Worm (Caenorhabditis elegans) whole organism, midembryonic: ENCODE data around the gene R144.11.

Experiments used
- T22C8.4 ChIP-seq: fragments of 200-800 bp; sonication (Bioruptor generic); IDR thresholded peaks from 2 replicates; pipeline ENCODE4 v1.3.6; 2022; ENCODE audit warnings: missing genetic modification characterization, missing compliant biosample characterization
- cog-1 ChIP-seq: sonication (generic microtip); optimal IDR thresholded peaks from 2 replicates; lab custom pipeline; 2016; ENCODE audit warnings: missing genetic modification characterization, missing compliant biosample characterization
- flt-1 ChIP-seq: fragments of 200-800 bp; sonication (Bioruptor generic); IDR thresholded peaks from 2 replicates; pipeline ENCODE4 v1.3.6; 2022; ENCODE audit warnings: missing genetic modification characterization, missing compliant biosample characterization
- klf-2 ChIP-seq: fragments of 200-800 bp; sonication (Bioruptor generic); conservative IDR thresholded peaks from 2 replicates; pipeline ENCODE4 v1.3.6; 2022; ENCODE audit warnings: missing genetic modification reagents, missing genetic modification characterization, missing compliant biosample characterization
- med-1 ChIP-seq: sonication (generic microtip); optimal IDR thresholded peaks from 2 replicates; lab custom pipeline; 2017; ENCODE audit warnings: missing genetic modification characterization, mild to moderate bottlenecking, missing compliant biosample characterization, antibody characterized with exemption, missing genetic modification reagents; ENCODE audit not compliant: insufficient read depth
- ref-1 ChIP-seq: fragments of 200-800 bp; sonication (Bioruptor generic); conservative IDR thresholded peaks from 2 replicates; pipeline ENCODE4 v1.3.6; 2022; ENCODE audit warnings: missing genetic modification reagents, missing genetic modification characterization, missing compliant biosample characterization
- tab-1 ChIP-seq: fragments of 200-800 bp; sonication (Bioruptor generic); IDR thresholded peaks from 2 replicates; pipeline ENCODE4 v1.3.6; 2022; ENCODE audit warnings: missing genetic modification characterization, missing compliant biosample characterization
- ztf-23 ChIP-seq: fragments of 200-800 bp; sonication (Bioruptor generic); IDR thresholded peaks from 2 replicates; pipeline ENCODE4 v1.3.6; 2022; ENCODE audit warnings: missing genetic modification reagents, missing genetic modification characterization, missing compliant biosample characterization
- ztf-29 ChIP-seq: fragments of 200-800 bp; sonication (Bioruptor generic); IDR thresholded peaks from 2 replicates; pipeline ENCODE4 v1.3.6; 2022; ENCODE audit warnings: missing genetic modification reagents, missing genetic modification characterization, missing compliant biosample characterization

R144.11 gene

ce11 chrIII:5030629-5031028 lies 22.0 kb upstream of the R144.11 start, which contains the start of gene klp-6:
TSS of gene klp-6 (plus strand) at chrIII:5030929.
- TF ChIP-seq T22C8.4 (GFP tag; lab: Robert Waterston, UW) (no peak), ref-1 (GFP tag; lab: Robert Waterston, UW) (no peak), cog-1 (tag; lab: Kevin White, UChicago) (no peak), med-1 (GFP tag; lab: Kevin White, UChicago) (no peak), ztf-23 (GFP tag; lab: Robert Waterston, UW) (no peak), ztf-29 (GFP tag; lab: Robert Waterston, UW) (no peak), tab-1 (GFP tag; lab: Robert Waterston, UW) (no peak), flt-1 (GFP tag; lab: Robert Waterston, UW) (no peak), klf-2 (GFP tag; lab: Robert Waterston, UW) (no peak)

ce11 chrIII:5027219-5027618 lies 18.6 kb upstream of the R144.11 start:
- TF ChIP-seq ztf-29 (GFP tag; lab: Robert Waterston, UW) (no peak), cog-1 (tag; lab: Kevin White, UChicago) (no peak), med-1 (GFP tag; lab: Kevin White, UChicago) (no peak), tab-1 (GFP tag; lab: Robert Waterston, UW) (no peak), flt-1 (GFP tag; lab: Robert Waterston, UW) (no peak), klf-2 (GFP tag; lab: Robert Waterston, UW) (no peak), T22C8.4 (GFP tag; lab: Robert Waterston, UW) (no peak), ztf-23 (GFP tag; lab: Robert Waterston, UW) (no peak), ref-1 (GFP tag; lab: Robert Waterston, UW) (no peak)

ce11 chrIII:5026366-5026765 lies 17.7 kb upstream of the R144.11 start:
- TF ChIP-seq T22C8.4 (GFP tag; lab: Robert Waterston, UW) (no peak), klf-2 (GFP tag; lab: Robert Waterston, UW) (no peak), ztf-23 (GFP tag; lab: Robert Waterston, UW) (no peak), tab-1 (GFP tag; lab: Robert Waterston, UW) (no peak), cog-1 (tag; lab: Kevin White, UChicago) (no peak), flt-1 (GFP tag; lab: Robert Waterston, UW) (no peak), ref-1 (GFP tag; lab: Robert Waterston, UW) (no peak), med-1 (GFP tag; lab: Kevin White, UChicago) (no peak), ztf-29 (GFP tag; lab: Robert Waterston, UW) (no peak)

ce11 chrIII:5025136-5025629 lies 16.6 kb upstream of the R144.11 start:
- TF ChIP-seq ztf-29 (GFP tag; lab: Robert Waterston, UW), result no peak
- no peak; the same call in 1 of the 2 replicates for TF ChIP-seq ztf-23 (GFP tag; lab: Robert Waterston, UW)
- TF ChIP-seq cog-1 (tag; lab: Kevin White, UChicago), result no peak
- no peak for TF ChIP-seq T22C8.4 (GFP tag; lab: Robert Waterston, UW)
- no peak for TF ChIP-seq tab-1 (GFP tag; lab: Robert Waterston, UW)
- TF ChIP-seq flt-1 (GFP tag; lab: Robert Waterston, UW), result no peak
- no peak for TF ChIP-seq ref-1 (GFP tag; lab: Robert Waterston, UW)
- TF ChIP-seq klf-2 (GFP tag; lab: Robert Waterston, UW), result no peak
- TF ChIP-seq med-1 (GFP tag; lab: Kevin White, UChicago), result no peak

- TF ChIP-seq flt-1 (GFP tag; lab: Robert Waterston, UW), result no peak
- TF ChIP-seq tab-1 (GFP tag; lab: Robert Waterston, UW), result no peak
- TF ChIP-seq ref-1 (GFP tag; lab: Robert Waterston, UW), result no peak
- peak; percentile 91 for TF ChIP-seq T22C8.4 (GFP tag; lab: Robert Waterston, UW)
- peak; percentile 80 for TF ChIP-seq ztf-23 (GFP tag; lab: Robert Waterston, UW)
- TF ChIP-seq klf-2 (GFP tag; lab: Robert Waterston, UW), result no peak
- peak; percentile 11 for TF ChIP-seq med-1 (GFP tag; lab: Kevin White, UChicago)
- peak; percentile 22 for TF ChIP-seq cog-1 (tag; lab: Kevin White, UChicago)
- TF ChIP-seq ztf-29 (GFP tag; lab: Robert Waterston, UW), result no peak
Observed at ce11 chrIII:5024393-5024964, 15.8 kb upstream of the R144.11 start, which contains the start of gene pcf-11. TSS of gene pcf-11 (plus strand) at chrIII:5024914.

- TF ChIP-seq flt-1 (GFP tag; lab: Robert Waterston, UW) (no peak), tab-1 (GFP tag; lab: Robert Waterston, UW) (no peak), klf-2 (GFP tag; lab: Robert Waterston, UW) (no peak), med-1 (GFP tag; lab: Kevin White, UChicago) (no peak), ztf-23 (GFP tag; lab: Robert Waterston, UW) (no peak), ztf-29 (GFP tag; lab: Robert Waterston, UW) (no peak)
Observed at ce11 chrIII:5023642-5024041, 15.0 kb upstream of the R144.11 start.

- TF ChIP-seq cog-1 (tag; lab: Kevin White, UChicago), result no peak
- no peak for TF ChIP-seq klf-2 (GFP tag; lab: Robert Waterston, UW)
- TF ChIP-seq med-1 (GFP tag; lab: Kevin White, UChicago), result no peak
- no peak for TF ChIP-seq T22C8.4 (GFP tag; lab: Robert Waterston, UW)
- no peak for TF ChIP-seq ref-1 (GFP tag; lab: Robert Waterston, UW)
- TF ChIP-seq ztf-29 (GFP tag; lab: Robert Waterston, UW), result no peak
- no peak for TF ChIP-seq flt-1 (GFP tag; lab: Robert Waterston, UW)
- no peak for TF ChIP-seq tab-1 (GFP tag; lab: Robert Waterston, UW)
- TF ChIP-seq ztf-23 (GFP tag; lab: Robert Waterston, UW), result no peak
Observed at ce11 chrIII:5022964-5023363, 14.3 kb upstream of the R144.11 start, which contains the start of gene R144.13. TSS of gene R144.13 (plus strand) at chrIII:5023264.

- no peak for TF ChIP-seq klf-2 (GFP tag; lab: Robert Waterston, UW)
Observed at ce11 chrIII:5021689-5022088, 13.1 kb upstream of the R144.11 start, which contains the start of gene R144.3. TSS of gene R144.3 (plus strand) at chrIII:5021989.
